Fruit fly (Drosophila melanogaster) whole organism, embryonic: Measurements from ENCODE around the gene CG14868.
A peak's percentile ranks its signal among the peaks of the same experiment; 100 is the strongest.

Source experiments
- Adf1 ChIP-seq: fragments of 200-800 bp; sonication (Bioruptor generic); IDR thresholded peaks from 2 replicates; pipeline ENCODE4 v1.3.6; 2022; ENCODE audit warnings: missing biosample characterization, missing genetic modification characterization
- Atf3 ChIP-seq: fragments of 200-800 bp; sonication (Bioruptor generic); optimal IDR thresholded peaks from 3 replicates; lab custom pipeline; 2016; ENCODE audit warnings: missing biosample characterization, missing genetic modification characterization
- Atf6 ChIP-seq: fragments of 200-800 bp; sonication (Bioruptor generic); IDR thresholded peaks from 2 replicates; pipeline ENCODE4 v1.3.6; 2022; ENCODE audit warnings: missing biosample characterization, missing genetic modification characterization
- B-H2 ChIP-seq: fragments of 200-800 bp; sonication (Bioruptor generic); optimal IDR thresholded peaks from 2 replicates; lab custom pipeline; 2018; ENCODE audit warnings: missing biosample characterization, mild to moderate bottlenecking, missing genetic modification characterization
- Bgb ChIP-seq: fragments of 200-800 bp; sonication (Bioruptor generic); IDR thresholded peaks from 2 replicates; pipeline ENCODE4 v1.3.6; 2022; ENCODE audit warnings: missing biosample characterization, missing genetic modification characterization; ENCODE audit not compliant: partially characterized antibody
- CG10147 ChIP-seq: fragments of 200-800 bp; sonication (Bioruptor generic); optimal IDR thresholded peaks from 2 replicates; lab custom pipeline; 2019; ENCODE audit warnings: missing biosample characterization, mild to moderate bottlenecking, missing genetic modification characterization, moderate library complexity
- CG1024 ChIP-seq: fragments of 200-800 bp; sonication (Bioruptor generic); IDR thresholded peaks from 2 replicates; pipeline ENCODE4 v1.3.6; 2022; ENCODE audit warnings: missing biosample characterization, missing genetic modification characterization
- CG10979 ChIP-seq: fragments of 200-800 bp; sonication (Bioruptor generic); optimal IDR thresholded peaks from 2 replicates; lab custom pipeline; 2018; ENCODE audit warnings: missing biosample characterization, mild to moderate bottlenecking, missing genetic modification characterization, moderate library complexity
- CG11504 ChIP-seq: fragments of 200-800 bp; sonication (Bioruptor generic); optimal IDR thresholded peaks from 3 replicates; lab custom pipeline; 2019; ENCODE audit warnings: missing biosample characterization, mild to moderate bottlenecking, missing genetic modification characterization, moderate library complexity
- CG12391 ChIP-seq: fragments of 200-800 bp; sonication (Bioruptor generic); optimal IDR thresholded peaks from 3 replicates; lab custom pipeline; 2018; ENCODE audit warnings: missing biosample characterization, mild to moderate bottlenecking, missing genetic modification characterization, moderate library complexity
- CG13424 ChIP-seq: fragments of 200-800 bp; sonication (Bioruptor generic); optimal IDR thresholded peaks from 2 replicates; lab custom pipeline; 2019; ENCODE audit warnings: missing biosample characterization, mild to moderate bottlenecking, missing genetic modification characterization, moderate library complexity
- CG2116 ChIP-seq: fragments of 200-800 bp; sonication (Bioruptor generic); optimal IDR thresholded peaks from 3 replicates; lab custom pipeline; 2018; ENCODE audit warnings: missing biosample characterization, mild to moderate bottlenecking, missing genetic modification characterization
- CG2678 ChIP-seq: fragments of 200-800 bp; sonication (Bioruptor generic); optimal IDR thresholded peaks from 3 replicates; lab custom pipeline; 2019; ENCODE audit warnings: missing biosample characterization, mild to moderate bottlenecking, missing genetic modification characterization, moderate library complexity
- CG2875 ChIP-seq: fragments of 200-800 bp; sonication (Bioruptor generic); optimal IDR thresholded peaks from 2 replicates; lab custom pipeline; 2017; ENCODE audit warnings: missing biosample characterization, mild to moderate bottlenecking, missing genetic modification characterization, missing genetic modification reagents
- CG3281 ChIP-seq: fragments of 200-800 bp; sonication (Bioruptor generic); optimal IDR thresholded peaks from 3 replicates; lab custom pipeline; 2017; ENCODE audit warnings: missing biosample characterization, mild to moderate bottlenecking, missing genetic modification characterization
- CG33213 ChIP-seq: fragments of 200-800 bp; sonication (Bioruptor generic); optimal IDR thresholded peaks from 3 replicates; lab custom pipeline; 2016; ENCODE audit warnings: missing biosample characterization, missing genetic modification characterization
- CG3847 ChIP-seq: fragments of 200-800 bp; sonication (Bioruptor generic); IDR thresholded peaks from 2 replicates; pipeline ENCODE4 v1.3.6; 2022; ENCODE audit warnings: missing biosample characterization, missing genetic modification characterization
- CG4617 ChIP-seq: fragments of 200-800 bp; sonication (Bioruptor generic); optimal IDR thresholded peaks from 3 replicates; lab custom pipeline; 2016; ENCODE audit warnings: missing biosample characterization, missing genetic modification characterization, borderline replicate concordance
- CG4730 ChIP-seq: fragments of 200-800 bp; sonication (Bioruptor generic); IDR thresholded peaks from 2 replicates; pipeline ENCODE4 v1.3.6; 2022; ENCODE audit warnings: missing biosample characterization, missing genetic modification characterization
- CG6689 ChIP-seq: fragments of 200-800 bp; sonication (Bioruptor generic); IDR thresholded peaks from 2 replicates; pipeline ENCODE4 v1.3.6; 2022; ENCODE audit warnings: missing biosample characterization, missing genetic modification characterization
- Dad ChIP-seq: fragments of 200-800 bp; sonication (Bioruptor generic); optimal IDR thresholded peaks from 3 replicates; lab custom pipeline; 2016; ENCODE audit warnings: missing biosample characterization, missing genetic modification characterization
- Dip3 ChIP-seq: fragments of 200-800 bp; sonication (Bioruptor generic); optimal IDR thresholded peaks from 3 replicates; lab custom pipeline; 2016; ENCODE audit warnings: missing biosample characterization, missing genetic modification characterization
- Dp ChIP-seq: fragments of 200-800 bp; sonication (Bioruptor generic); optimal IDR thresholded peaks from 2 replicates; lab custom pipeline; 2018; ENCODE audit warnings: missing biosample characterization, mild to moderate bottlenecking, missing genetic modification characterization, moderate library complexity
- E2f1 ChIP-seq: fragments of 200-800 bp; sonication (Bioruptor generic); IDR thresholded peaks from 2 replicates; pipeline ENCODE4 v1.3.6; 2022; ENCODE audit warnings: missing biosample characterization, missing genetic modification characterization
- Ets65A ChIP-seq: fragments of 200-800 bp; sonication (Bioruptor generic); peaks from one replicate; lab custom pipeline; 2016; ENCODE audit warnings: missing biosample characterization, missing genetic modification characterization
- Fer2 ChIP-seq: fragments of 200-800 bp; sonication (Bioruptor generic); optimal IDR thresholded peaks from 2 replicates; lab custom pipeline; 2018; ENCODE audit warnings: missing biosample characterization, mild to moderate bottlenecking, missing genetic modification characterization, moderate library complexity
- HLHmδ ChIP-seq: fragments of 200-800 bp; sonication (Bioruptor generic); optimal IDR thresholded peaks from 2 replicates; lab custom pipeline; 2018; ENCODE audit warnings: missing biosample characterization, mild to moderate bottlenecking, missing genetic modification characterization, moderate library complexity
- Hsf ChIP-seq: fragments of 200-800 bp; sonication (Bioruptor generic); optimal IDR thresholded peaks from 3 replicates; lab custom pipeline; 2016; ENCODE audit warnings: missing biosample characterization, missing genetic modification characterization
- Mes4 ChIP-seq: fragments of 200-800 bp; sonication (Bioruptor generic); optimal IDR thresholded peaks from 2 replicates; lab custom pipeline; 2016; ENCODE audit warnings: missing biosample characterization, missing genetic modification characterization
- Nf-YC ChIP-seq: fragments of 200-800 bp; optimal IDR thresholded peaks from 3 replicates; lab custom pipeline; 2019; ENCODE audit warnings: missing biosample characterization, mild to moderate bottlenecking, missing genetic modification characterization, moderate library complexity
- PHDP ChIP-seq: fragments of 200-800 bp; sonication (Bioruptor generic); optimal IDR thresholded peaks from 3 replicates; lab custom pipeline; 2018; ENCODE audit warnings: missing biosample characterization, mild to moderate bottlenecking, missing genetic modification characterization, moderate library complexity
- Rx ChIP-seq: fragments of 200-800 bp; sonication (Bioruptor generic); IDR thresholded peaks from 2 replicates; pipeline ENCODE4 v1.3.6; 2022; ENCODE audit warnings: missing biosample characterization, missing genetic modification characterization
- ac ChIP-seq: fragments of 200-800 bp; sonication (Bioruptor generic); optimal IDR thresholded peaks from 3 replicates; lab custom pipeline; 2017; ENCODE audit warnings: missing biosample characterization, mild to moderate bottlenecking, missing genetic modification characterization
- ap ChIP-seq: fragments of 200-800 bp; sonication (Bioruptor generic); IDR thresholded peaks from 2 replicates; pipeline ENCODE4 v1.3.6; 2022; ENCODE audit warnings: missing biosample characterization, missing genetic modification characterization
- az2 ChIP-seq: fragments of 200-800 bp; sonication (Bioruptor generic); optimal IDR thresholded peaks from 3 replicates; lab custom pipeline; 2016; ENCODE audit warnings: missing biosample characterization, missing genetic modification characterization
- crc ChIP-seq: fragments of 200-800 bp; sonication (Bioruptor generic); optimal IDR thresholded peaks from 2 replicates; lab custom pipeline; 2016; ENCODE audit warnings: missing biosample characterization, missing genetic modification characterization
- crol ChIP-seq: fragments of 200-800 bp; sonication (Bioruptor generic); IDR thresholded peaks from 2 replicates; pipeline ENCODE4 v1.3.6; 2022; ENCODE audit warnings: missing biosample characterization, missing genetic modification characterization
- gcm2 ChIP-seq: fragments of 200-800 bp; sonication (Bioruptor generic); optimal IDR thresholded peaks from 2 replicates; lab custom pipeline; 2016; ENCODE audit warnings: missing biosample characterization, missing genetic modification characterization
- gro ChIP-seq: fragments of 200-800 bp; sonication (Bioruptor generic); optimal IDR thresholded peaks from 2 replicates; lab custom pipeline; 2016; ENCODE audit warnings: missing biosample characterization, missing genetic modification characterization
- hkb ChIP-seq, 2 experiments: fragments of 200-800 bp in 1 of 2; fragments of >200 bp in 1 of 2; sonication (Bioruptor generic) in 1 of 2; IDR thresholded peaks in 1 of 2; optimal IDR thresholded peaks in 1 of 2; 2 replicates each; pipeline versions ENCODE4 v1.3.6 to Lab custom; 2017 to 2022; ENCODE audit warnings: missing biosample characterization in 1 of 2, missing genetic modification characterization in 1 of 2
- lbe ChIP-seq: fragments of 200-800 bp; sonication (Bioruptor generic); optimal IDR thresholded peaks from 2 replicates; lab custom pipeline; 2016; ENCODE audit warnings: missing biosample characterization, mild to moderate bottlenecking, missing genetic modification characterization
- seq ChIP-seq: fragments of 200-800 bp; sonication (Bioruptor generic); IDR thresholded peaks from 2 replicates; pipeline ENCODE4 v1.3.6; 2022; ENCODE audit warnings: missing biosample characterization, missing genetic modification characterization
- sob ChIP-seq: fragments of 200-800 bp; sonication (Bioruptor generic); IDR thresholded peaks from 2 replicates; pipeline ENCODE4 v1.3.6; 2022; ENCODE audit warnings: missing biosample characterization, missing genetic modification characterization
- tap ChIP-seq: fragments of 200-800 bp; optimal IDR thresholded peaks from 3 replicates; lab custom pipeline; 2019; ENCODE audit warnings: missing biosample characterization, mild to moderate bottlenecking, missing genetic modification characterization, moderate library complexity
- tin ChIP-seq: fragments of 200-800 bp; sonication (Bioruptor generic); optimal IDR thresholded peaks from 3 replicates; lab custom pipeline; 2016; ENCODE audit warnings: missing biosample characterization, missing genetic modification characterization
- tll ChIP-seq, 2 experiments: fragments of 200-800 bp in 1 of 2; fragments of >200 bp in 1 of 2; sonication (Bioruptor generic) in 1 of 2; optimal IDR thresholded peaks; 2 replicates each; lab custom pipeline; 2017 to 2019; ENCODE audit warnings: missing biosample characterization in 2 of 2, missing genetic modification characterization in 2 of 2, mild to moderate bottlenecking in 1 of 2, moderate library complexity in 1 of 2
- trem ChIP-seq: fragments of 200-800 bp; optimal IDR thresholded peaks from 3 replicates; lab custom pipeline; 2019; ENCODE audit warnings: missing biosample characterization, mild to moderate bottlenecking, missing genetic modification characterization, moderate library complexity
- wek ChIP-seq: fragments of 200-800 bp; sonication (Bioruptor generic); optimal IDR thresholded peaks from 3 replicates; lab custom pipeline; 2018; ENCODE audit warnings: missing biosample characterization, mild to moderate bottlenecking, missing genetic modification characterization, moderate library complexity
- zf30C ChIP-seq: fragments of 200-800 bp; sonication (Bioruptor generic); optimal IDR thresholded peaks from 3 replicates; lab custom pipeline; 2018; ENCODE audit warnings: missing biosample characterization, mild to moderate bottlenecking, missing genetic modification characterization
- zfh1 ChIP-seq: fragments of 200-800 bp; sonication (Bioruptor generic); IDR thresholded peaks from 3 replicates; pipeline ENCODE4 v1.3.6; 2022; ENCODE audit warnings: missing biosample characterization, missing genetic modification characterization
- zfh2 ChIP-seq: fragments of 200-800 bp; sonication (Bioruptor generic); optimal IDR thresholded peaks from 2 replicates; lab custom pipeline; 2016; ENCODE audit warnings: missing biosample characterization, missing genetic modification characterization

The CG14868 gene

DNA sequence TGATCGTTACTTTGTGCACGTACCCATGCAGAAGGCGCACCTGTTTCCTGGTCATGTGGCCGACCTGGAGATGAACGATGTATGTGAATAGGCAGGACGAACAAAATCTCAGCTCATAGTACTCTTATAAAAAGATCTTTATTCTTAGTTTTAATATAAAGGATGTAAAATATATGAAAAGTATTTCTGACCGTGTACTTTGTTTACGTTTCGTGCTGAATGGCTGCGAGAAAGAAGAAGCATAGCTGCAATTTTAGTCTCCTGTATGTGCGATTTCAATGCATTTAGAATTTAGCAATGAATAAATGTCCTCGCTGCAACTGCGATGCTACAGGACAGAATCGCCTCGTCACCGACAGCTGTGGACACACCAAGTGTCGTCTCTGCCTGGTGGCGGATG, 21.9 kb downstream of the CG14868 start, which contains the start of the genes CG42726 and CG42727 (continued):
- TF ChIP-seq CG6689 (GFP tag; lab: Robert Waterston, UW) (peak; percentile 38; the same call in 1 of the 2 replicates), trem (tag; lab: Kevin White, UChicago) (peak; percentile 24), CG2678 (peak; percentile 43), tin (GFP tag; lab: Kevin White, UChicago) (peak; percentile 51), Rx (0 out of 2 replicates have a peak, but pooled peaks have one; percentile 24), CG3847 (GFP tag; lab: Robert Waterston, UW) (peak; percentile 18; the same call in 1 of the 2 replicates), gro (peak; percentile 1), crol (no peak), CG13424 (tag; lab: Kevin White, UChicago) (peak; percentile 42), Nf-YC (tag; lab: Kevin White, UChicago) (no peak), az2 (peak; percentile 2), Adf1 (GFP tag; lab: Robert Waterston, UW) (no peak), ap (GFP tag; lab: Robert Waterston, UW) (no peak), Bgb (GFP tag; lab: Robert Waterston, UW) (no peak), Dip3 (GFP tag; lab: Kevin White, UChicago) (no peak), tll (GFP tag; optimal IDR thresholded peaks at IDR 0.05; lab: Kevin White, UChicago) (no peak), sob (GFP tag; lab: Robert Waterston, UW) (0 out of 2 replicates have a peak, but pooled peaks have one; percentile 42), CG10979 (tag; lab: Kevin White, UChicago) (peak; percentile 30), CG4617 (peak; percentile 61), seq (GFP tag; lab: Robert Waterston, UW) (no peak), wek (GFP tag; lab: Kevin White, UChicago) (no peak), hkb (optimal IDR thresholded peaks at IDR 0.05; lab: Kevin White, UChicago) (no peak), hkb (GFP tag; IDR thresholded peaks at IDR 0.05; lab: Robert Waterston, UW) (0 out of 2 replicates have a peak, but pooled peaks have one; percentile 40), CG2116 (GFP tag; lab: Kevin White, UChicago) (peak; percentile 13), Mes4 (GFP tag; lab: Kevin White, UChicago) (no peak), tap (tag; lab: Kevin White, UChicago) (no peak), CG10147 (GFP tag; lab: Kevin White, UChicago) (peak; percentile 50), lbe (GFP tag; lab: Kevin White, UChicago) (peak; percentile 20), crc (no peak), Atf3 (GFP tag; lab: Kevin White, UChicago) (no peak), CG4730 (0 out of 2 replicates have a peak, but pooled peaks have one; percentile 19), PHDP (peak; percentile 48), zfh2 (peak; percentile 26), Dp (GFP tag; lab: Kevin White, UChicago) (no peak), CG11504 (tag; lab: Kevin White, UChicago) (no peak), Dad (GFP tag; lab: Kevin White, UChicago) (no peak), Ets65A (GFP tag; lab: Kevin White, UChicago) (no peak), CG33213 (GFP tag; lab: Kevin White, UChicago) (no peak), Fer2 (tag; lab: Kevin White, UChicago) (no peak), gcm2 (GFP tag; lab: Kevin White, UChicago) (no peak), HLHmδ (no peak), CG12391 (tag; lab: Kevin White, UChicago) (peak; percentile 35), Atf6 (no peak), CG1024 (GFP tag; lab: Robert Waterston, UW) (no peak), CG2875 (no peak), zf30C (GFP tag; lab: Kevin White, UChicago) (peak; percentile 96), ac (GFP tag; lab: Kevin White, UChicago) (no peak), B-H2 (GFP tag; lab: Kevin White, UChicago) (no peak), zfh1 (GFP tag; lab: Robert Waterston, UW) (no peak), Hsf (GFP tag; lab: Kevin White, UChicago) (peak; percentile 55), CG3281 (GFP tag; lab: Kevin White, UChicago) (peak; percentile 39), E2f1 (GFP tag; lab: Robert Waterston, UW) (0 out of 2 replicates have a peak, but pooled peaks have one; percentile 13)
